Fruit fly (Drosophila melanogaster): ENCODE measurements around the gene CG5909.

CG5909 gene

DNA sequence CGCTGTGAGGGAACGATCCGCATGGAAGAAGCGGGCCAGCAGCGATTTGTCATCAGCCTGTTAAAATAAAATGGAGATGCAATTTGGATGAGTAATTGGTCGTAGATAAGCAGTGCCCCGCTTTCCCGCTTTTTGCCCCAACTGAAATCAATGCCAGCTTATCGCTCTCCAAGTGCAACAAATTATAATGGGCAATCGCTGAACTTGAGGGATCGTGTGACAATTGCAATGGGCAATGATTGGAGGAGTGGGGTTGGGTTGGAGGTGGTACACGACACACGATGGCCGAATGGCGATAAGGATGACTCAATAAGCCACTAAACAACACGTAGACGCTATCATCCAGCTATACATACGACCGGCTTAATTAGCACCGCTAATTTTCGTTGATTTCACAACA lies 32.2 kb upstream of the CG5909 start:
- no peak for TF ChIP-seq CG10348 (GFP tag; IDR thresholded peaks at IDR 0.05)
- TF ChIP-seq CG32121 (GFP tag; IDR thresholded peaks at IDR 0.05), result no peak
- TF ChIP-seq gl (tag; optimal IDR thresholded peaks at IDR 0.05), result no peak
- TF ChIP-seq Snoo (tag; optimal IDR thresholded peaks at IDR 0.05), result no peak
- no peak for TF ChIP-seq Ets98B (GFP tag; IDR thresholded peaks at IDR 0.05)
- no peak for TF ChIP-seq CG8301 (tag; optimal IDR thresholded peaks at IDR 0.05)
- TF ChIP-seq CG4496 (GFP tag; IDR thresholded peaks at IDR 0.05), result no peak
- TF ChIP-seq CG12605 (GFP tag; IDR thresholded peaks at IDR 0.05), result no peak
- no peak for TF ChIP-seq CG34367 (tag; optimal IDR thresholded peaks at IDR 0.05)
- no peak for TF ChIP-seq CG13204 (GFP tag; optimal IDR thresholded peaks at IDR 0.05)
- TF ChIP-seq CG15710 (tag; optimal IDR thresholded peaks at IDR 0.05), result no peak
- no peak for TF ChIP-seq CG9948 (tag; optimal IDR thresholded peaks at IDR 0.05)

DNA sequence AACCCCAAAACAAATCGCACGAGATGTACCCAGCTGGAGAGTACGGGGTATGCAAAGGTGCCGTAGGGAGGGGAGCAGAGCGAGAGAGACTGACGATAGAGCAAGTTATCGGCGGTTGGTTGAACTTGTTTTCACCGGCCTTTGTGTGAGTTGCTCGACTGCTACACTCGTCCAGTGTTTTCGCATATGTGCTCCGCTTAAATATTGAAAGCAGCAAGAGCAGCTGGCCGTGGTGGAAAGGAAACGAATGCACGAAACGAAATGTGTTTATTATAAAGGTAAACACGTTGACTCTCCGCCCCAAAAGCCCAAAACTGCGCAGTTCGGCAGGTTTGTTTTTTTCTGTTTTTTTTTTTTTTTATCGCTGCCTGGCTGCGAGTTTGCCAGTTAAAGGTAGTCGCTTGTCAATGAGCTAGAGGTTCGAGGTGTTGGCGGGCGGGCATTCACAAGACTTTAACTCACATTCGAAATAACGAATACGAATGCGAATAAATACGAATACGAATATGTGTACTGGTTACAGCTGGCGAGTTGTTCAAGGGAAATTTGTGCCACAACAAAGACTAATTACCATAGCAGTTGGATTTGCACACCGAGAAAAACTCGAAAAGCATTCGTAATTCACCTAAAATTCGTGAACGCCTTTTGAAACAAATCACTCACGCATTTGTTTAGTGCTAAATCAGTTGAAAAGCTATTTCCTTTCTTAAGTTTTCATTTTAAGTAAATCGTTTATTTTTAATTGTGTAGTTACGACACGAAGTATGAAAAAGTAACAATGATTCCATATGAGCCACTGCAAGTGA lies 31.2 kb upstream of the CG5909 start:
- TF ChIP-seq CG15710 (tag; optimal IDR thresholded peaks at IDR 0.05), result peak; percentile 68
- TF ChIP-seq Pif1B (GFP tag; optimal IDR thresholded peaks at IDR 0.05), result peak; percentile 68
- TF ChIP-seq EcR (GFP tag; optimal IDR thresholded peaks at IDR 0.05), result peak; percentile 91
- TF ChIP-seq CG4496 (GFP tag; IDR thresholded peaks at IDR 0.05), result peak; percentile 88
- peak; percentile 35 for TF ChIP-seq CG9948 (tag; optimal IDR thresholded peaks at IDR 0.05)
- TF ChIP-seq CG12605 (GFP tag; IDR thresholded peaks at IDR 0.05), result peak; percentile 61; the same call in 1 of the 2 replicates
- peak; percentile 70 for TF ChIP-seq Snoo (tag; optimal IDR thresholded peaks at IDR 0.05)
- peak; percentile 57 for TF ChIP-seq CG8301 (tag; optimal IDR thresholded peaks at IDR 0.05)
- peak; percentile 66 for TF ChIP-seq CG17806 (tag; optimal IDR thresholded peaks at IDR 0.05)
- peak; percentile 73 for TF ChIP-seq CG32121 (GFP tag; IDR thresholded peaks at IDR 0.05)
- no peak for TF ChIP-seq CG13204 (GFP tag; optimal IDR thresholded peaks at IDR 0.05)
- peak; percentile 5 for TF ChIP-seq gl (tag; optimal IDR thresholded peaks at IDR 0.05)
- peak; percentile 59; the same call in 1 of the 2 replicates for TF ChIP-seq rn (GFP tag; IDR thresholded peaks at IDR 0.05)
- peak; percentile 86 for TF ChIP-seq Pif1A (GFP tag; optimal IDR thresholded peaks at IDR 0.05)
- no peak for TF ChIP-seq CG14655 (GFP tag; optimal IDR thresholded peaks at IDR 0.05)
- TF ChIP-seq CG8159 (tag; optimal IDR thresholded peaks at IDR 0.05), result no peak
- peak; percentile 73 for TF ChIP-seq fd96Ca (GFP tag; IDR thresholded peaks at IDR 0.05)
- TF ChIP-seq CG34367 (tag; optimal IDR thresholded peaks at IDR 0.05), result peak; percentile 45
- TF ChIP-seq CG10348 (GFP tag; IDR thresholded peaks at IDR 0.05), result no peak
- no peak for TF ChIP-seq D1 (tag; optimal IDR thresholded peaks at IDR 0.05)
- peak; percentile 78 for TF ChIP-seq Ets98B (GFP tag; IDR thresholded peaks at IDR 0.05)

DNA sequence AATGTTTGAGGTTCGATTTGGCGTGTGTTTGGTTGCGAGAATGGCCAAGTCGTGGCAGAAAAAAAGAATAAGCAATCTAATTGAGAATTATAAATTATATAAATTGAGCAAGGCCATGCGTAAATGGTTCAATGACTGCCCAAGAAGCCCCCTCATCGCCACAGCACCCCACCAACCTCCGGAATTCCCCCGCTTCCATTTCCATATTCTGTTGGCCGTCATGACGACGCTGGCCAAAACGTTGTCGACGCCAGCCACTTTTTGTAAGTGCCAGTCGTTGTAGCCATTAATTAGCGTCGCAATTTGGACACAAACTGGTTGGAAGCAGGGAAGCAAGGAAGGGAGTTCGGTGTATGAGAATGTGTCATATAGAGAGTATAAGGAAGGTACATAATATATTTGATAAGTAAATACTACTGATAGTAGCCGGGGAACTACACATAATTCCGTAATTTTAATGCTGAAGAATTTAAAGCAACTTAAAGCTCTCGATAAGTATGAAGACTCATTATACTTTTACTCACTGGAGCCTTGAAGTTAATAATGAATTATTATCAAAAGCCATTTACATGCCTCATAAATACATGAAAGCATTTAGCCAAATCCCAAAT lies 30.3 kb upstream of the CG5909 start:
- TF ChIP-seq CG8301 (tag; optimal IDR thresholded peaks at IDR 0.05) (no peak), EcR (GFP tag; optimal IDR thresholded peaks at IDR 0.05) (peak; percentile 74), CG4496 (GFP tag; IDR thresholded peaks at IDR 0.05) (0 out of 3 replicates have a peak, but pooled peaks have one; percentile 7)

DNA sequence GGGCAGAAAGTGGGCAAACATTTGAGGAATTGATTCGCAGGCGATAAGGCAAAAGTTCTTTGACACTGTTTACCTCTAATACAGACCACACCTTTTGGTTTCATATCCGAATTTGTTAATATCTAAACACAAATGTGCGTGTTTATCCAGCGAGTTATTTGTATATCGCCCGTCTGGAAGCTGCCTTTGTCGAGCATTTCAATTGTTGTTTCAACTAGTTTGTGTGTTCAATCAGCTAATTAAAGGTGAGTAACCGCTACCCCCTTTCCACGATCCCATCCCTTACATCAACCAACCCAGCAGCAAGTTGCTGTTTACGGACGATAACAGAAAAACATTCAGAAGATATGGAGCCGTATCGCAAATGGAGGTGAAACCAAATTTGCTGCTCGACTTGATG lies 29.6 kb upstream of the CG5909 start:
- TF ChIP-seq Pif1A (GFP tag; optimal IDR thresholded peaks at IDR 0.05), result no peak
- no peak for TF ChIP-seq CG8301 (tag; optimal IDR thresholded peaks at IDR 0.05)
- TF ChIP-seq Pif1B (GFP tag; optimal IDR thresholded peaks at IDR 0.05), result no peak
- TF ChIP-seq CG10348 (GFP tag; IDR thresholded peaks at IDR 0.05), result no peak
- TF ChIP-seq rn (GFP tag; IDR thresholded peaks at IDR 0.05), result no peak
- no peak for TF ChIP-seq CG15710 (tag; optimal IDR thresholded peaks at IDR 0.05)
- TF ChIP-seq CG8159 (tag; optimal IDR thresholded peaks at IDR 0.05), result no peak
- TF ChIP-seq D1 (tag; optimal IDR thresholded peaks at IDR 0.05), result no peak
- TF ChIP-seq Ets98B (GFP tag; IDR thresholded peaks at IDR 0.05), result no peak
- TF ChIP-seq CG14655 (GFP tag; optimal IDR thresholded peaks at IDR 0.05), result no peak
- TF ChIP-seq CG17806 (tag; optimal IDR thresholded peaks at IDR 0.05), result no peak
- TF ChIP-seq CG12605 (GFP tag; IDR thresholded peaks at IDR 0.05), result no peak

DNA sequence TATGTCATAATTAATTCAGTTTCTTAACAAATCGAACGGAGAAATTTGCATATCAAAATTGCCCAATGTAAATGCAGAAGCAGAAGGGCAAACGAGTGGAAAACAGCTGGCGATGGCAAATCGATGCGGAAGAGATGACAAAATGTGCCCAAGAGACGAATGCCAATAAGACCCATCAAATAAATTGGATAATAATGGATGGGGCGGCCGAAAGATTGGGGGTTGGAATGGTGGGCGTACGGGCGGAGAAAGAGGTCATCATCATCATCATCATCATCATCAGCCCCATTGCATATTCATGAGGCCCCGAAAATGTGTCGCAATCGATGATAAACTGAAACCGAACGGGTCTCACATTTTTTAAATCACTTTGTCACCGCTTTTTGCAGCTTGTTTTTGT lies 27.0 kb upstream of the CG5909 start:
- no peak for TF ChIP-seq rn (GFP tag; IDR thresholded peaks at IDR 0.05)
- TF ChIP-seq CG9948 (tag; optimal IDR thresholded peaks at IDR 0.05), result no peak
- no peak for TF ChIP-seq CG13204 (GFP tag; optimal IDR thresholded peaks at IDR 0.05)
- TF ChIP-seq Pif1A (GFP tag; optimal IDR thresholded peaks at IDR 0.05), result no peak
- TF ChIP-seq CG12605 (GFP tag; IDR thresholded peaks at IDR 0.05), result no peak
- no peak for TF ChIP-seq fd96Ca (GFP tag; IDR thresholded peaks at IDR 0.05)
- no peak for TF ChIP-seq D1 (tag; optimal IDR thresholded peaks at IDR 0.05)
- TF ChIP-seq CG10348 (GFP tag; IDR thresholded peaks at IDR 0.05), result no peak
- no peak for TF ChIP-seq CG17806 (tag; optimal IDR thresholded peaks at IDR 0.05)
- no peak for TF ChIP-seq CG8301 (tag; optimal IDR thresholded peaks at IDR 0.05)
- TF ChIP-seq Pif1B (GFP tag; optimal IDR thresholded peaks at IDR 0.05), result no peak
- TF ChIP-seq EcR (GFP tag; optimal IDR thresholded peaks at IDR 0.05), result no peak
- TF ChIP-seq CG14655 (GFP tag; optimal IDR thresholded peaks at IDR 0.05), result no peak

DNA sequence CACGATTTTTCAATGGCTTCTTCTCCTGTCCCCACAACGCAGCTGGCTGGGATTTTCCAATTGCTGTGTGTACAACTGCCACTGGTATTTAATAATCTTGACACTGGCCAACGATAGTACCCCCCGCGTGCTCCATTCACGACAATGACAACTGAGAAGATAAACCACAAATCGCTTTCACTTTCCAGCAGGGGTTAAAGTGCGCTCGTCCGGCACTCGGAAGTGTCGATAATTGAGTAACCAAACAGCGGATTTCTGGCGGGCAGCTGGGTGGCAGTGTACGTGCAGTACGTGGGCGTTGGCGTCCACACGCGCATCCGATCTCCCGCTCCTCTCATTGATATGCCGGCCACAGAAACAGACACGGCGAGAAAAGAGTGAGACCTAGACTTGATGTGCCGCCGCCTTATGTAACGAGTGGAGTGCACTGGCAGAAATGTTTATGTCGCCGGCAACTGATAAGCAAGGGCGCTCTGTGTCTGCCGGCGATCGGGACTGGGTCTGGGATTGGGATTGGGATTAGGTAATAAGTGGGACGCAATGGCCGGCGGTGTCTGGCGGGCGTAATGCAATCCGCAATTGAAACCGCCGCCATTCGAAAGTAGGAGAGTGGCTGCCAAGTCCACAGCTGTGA lies 26.1 kb upstream of the CG5909 start:
- no peak for TF ChIP-seq Pif1B (GFP tag; optimal IDR thresholded peaks at IDR 0.05)
- TF ChIP-seq Ets98B (GFP tag; IDR thresholded peaks at IDR 0.05), result no peak
- 0 out of 3 replicates have a peak, but pooled peaks have one; percentile 17 for TF ChIP-seq CG4496 (GFP tag; IDR thresholded peaks at IDR 0.05)
- no peak for TF ChIP-seq gl (tag; optimal IDR thresholded peaks at IDR 0.05)
- TF ChIP-seq EcR (GFP tag; optimal IDR thresholded peaks at IDR 0.05), result no peak

Measured in whole organism, pupa.